Worm (Caenorhabditis elegans): ENCODE results near the gene F13H10.8.

DNA sequence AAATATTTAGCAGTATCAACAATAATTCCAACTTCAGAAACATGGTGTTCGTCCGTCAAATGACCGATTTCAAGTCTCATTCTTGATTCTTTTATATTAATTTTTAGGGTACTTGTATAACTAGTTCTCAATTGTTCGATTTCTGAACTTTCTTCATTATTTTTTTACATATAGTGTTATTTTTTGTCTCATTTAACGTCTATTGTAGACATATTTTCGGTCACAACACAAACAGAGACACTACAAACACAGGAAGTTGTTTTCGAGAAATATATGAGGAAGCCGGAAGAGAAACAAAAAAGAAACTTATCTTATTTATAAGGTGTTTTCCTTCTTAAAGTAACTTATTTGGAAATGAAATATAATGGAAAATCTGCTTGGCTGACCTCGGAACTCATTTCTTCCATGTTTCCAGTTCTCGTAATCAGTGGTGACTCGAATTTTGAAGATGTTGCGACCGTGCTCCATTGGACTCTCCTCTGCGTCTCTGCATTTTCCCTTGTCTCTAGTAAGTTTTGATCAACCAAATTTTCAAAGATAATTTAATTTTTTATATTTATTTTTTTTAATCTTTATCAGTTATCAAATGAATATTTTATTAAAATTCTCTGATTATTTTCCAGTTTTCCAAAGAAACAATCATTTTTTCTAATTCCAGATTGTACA is 33.5 kb downstream of the F13H10.8 start, which contains the start of the genes F36H1.12 and lin-3:
- TF ChIP-seq ces-1 (GFP tag; optimal IDR thresholded peaks at IDR 0.05) (no peak), mep-1 (tag; optimal IDR thresholded peaks at IDR 0.05) (no peak), fkh-10 (GFP tag; optimal IDR thresholded peaks at IDR 0.05) (no peak), R02D3.7 (tag; optimal IDR thresholded peaks at IDR 0.05) (no peak), Y5F2A.4 (GFP tag; optimal IDR thresholded peaks at IDR 0.05) (no peak), pha-4 (GFP tag; IDR thresholded peaks at IDR 0.05) (no peak), pha-4 (tag; optimal IDR thresholded peaks at IDR 0.05) (no peak), nhr-48 (tag; optimal IDR thresholded peaks at IDR 0.05) (no peak)

Data from whole organism, L4 larva.